Fruit fly (Drosophila melanogaster): Measurements from ENCODE around the gene CG11598.

DNA sequence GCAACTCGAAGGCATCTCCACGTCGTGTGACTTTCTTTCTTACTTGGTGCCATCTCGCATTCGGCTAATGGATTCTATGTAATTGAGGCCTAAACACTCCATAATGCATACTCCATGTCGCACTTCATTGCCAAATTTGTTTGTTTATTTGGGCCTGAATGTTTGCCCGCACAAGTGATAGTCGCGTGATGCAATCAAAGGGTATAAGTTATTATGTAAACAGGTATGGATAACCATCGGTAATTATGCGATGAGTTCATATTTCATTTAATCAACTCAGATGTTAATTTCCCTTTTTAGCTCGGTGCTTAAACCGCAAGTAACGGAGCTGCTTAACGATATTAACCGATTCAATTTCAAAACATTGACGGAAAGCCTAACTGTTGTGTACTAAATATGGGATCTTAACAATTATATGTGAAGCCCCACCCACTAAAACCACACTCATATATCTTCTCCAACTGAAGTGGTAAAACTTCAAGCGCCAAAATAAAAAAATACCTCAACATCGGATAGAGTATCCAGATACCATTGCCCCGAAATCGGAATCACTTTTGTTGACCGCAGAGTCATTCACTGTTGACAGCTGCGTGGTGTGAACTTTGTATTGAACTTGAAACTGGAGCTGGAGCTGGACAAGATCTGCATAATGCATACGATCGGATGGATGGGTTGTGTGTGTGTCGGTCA is 10.0 kb downstream of the CG11598 start:
- TF ChIP-seq D1 (tag; optimal IDR thresholded peaks at IDR 0.05) (no peak), CG13204 (GFP tag; optimal IDR thresholded peaks at IDR 0.05) (no peak), CG14655 (GFP tag; optimal IDR thresholded peaks at IDR 0.05) (no peak), EcR (GFP tag; optimal IDR thresholded peaks at IDR 0.05) (peak; percentile 61), Ets98B (GFP tag; IDR thresholded peaks at IDR 0.05) (no peak)
